Fruit fly (Drosophila melanogaster) S2 (cell line): ENCODE measurements around the gene RhoBTB.
A peak's percentile ranks its signal among the peaks of the same experiment; 100 is the strongest.

ENCODE experiments used
- CG8478 ChIP-seq: fragments of >200 bp; optimal IDR thresholded peaks from 2 replicates; lab custom pipeline; 2018
- CTCF ChIP-seq, 2 experiments: fragments of >200 bp; optimal IDR thresholded peaks; 2 replicates each; lab custom pipeline; 2018

- no peak for TF ChIP-seq CG8478
- peak in 1 of 2 experiments; percentile 3 for TF ChIP-seq CTCF (optimal IDR thresholded peaks at IDR 0.05; lab: Kevin White, UChicago)
These were observed 25.2 kb downstream of the RhoBTB start, which contains the start of gene trbl for dm6 chr3L:20401026-20401912.
